Worm (Caenorhabditis elegans) whole organism, midembryonic: ENCODE data around the gene nspf-1.
"Not testable (repeated sequence)": the region's sequence is repeated elsewhere in the genome, so short reads cannot be mapped to it uniquely, and the experiment has no call there.

Experiments used
- T22C8.4 ChIP-seq: fragments of 200-800 bp; sonication (Bioruptor generic); IDR thresholded peaks from 2 replicates; pipeline ENCODE4 v1.3.6; 2022; ENCODE audit warnings: missing genetic modification characterization, missing compliant biosample characterization
- cog-1 ChIP-seq: sonication (generic microtip); optimal IDR thresholded peaks from 2 replicates; lab custom pipeline; 2016; ENCODE audit warnings: missing genetic modification characterization, missing compliant biosample characterization
- flt-1 ChIP-seq: fragments of 200-800 bp; sonication (Bioruptor generic); IDR thresholded peaks from 2 replicates; pipeline ENCODE4 v1.3.6; 2022; ENCODE audit warnings: missing genetic modification characterization, missing compliant biosample characterization
- klf-2 ChIP-seq: fragments of 200-800 bp; sonication (Bioruptor generic); conservative IDR thresholded peaks from 2 replicates; pipeline ENCODE4 v1.3.6; 2022; ENCODE audit warnings: missing genetic modification reagents, missing genetic modification characterization, missing compliant biosample characterization
- med-1 ChIP-seq: sonication (generic microtip); optimal IDR thresholded peaks from 2 replicates; lab custom pipeline; 2017; ENCODE audit warnings: missing genetic modification characterization, mild to moderate bottlenecking, missing compliant biosample characterization, antibody characterized with exemption, missing genetic modification reagents; ENCODE audit not compliant: insufficient read depth
- ref-1 ChIP-seq: fragments of 200-800 bp; sonication (Bioruptor generic); conservative IDR thresholded peaks from 2 replicates; pipeline ENCODE4 v1.3.6; 2022; ENCODE audit warnings: missing genetic modification reagents, missing genetic modification characterization, missing compliant biosample characterization
- tab-1 ChIP-seq: fragments of 200-800 bp; sonication (Bioruptor generic); IDR thresholded peaks from 2 replicates; pipeline ENCODE4 v1.3.6; 2022; ENCODE audit warnings: missing genetic modification characterization, missing compliant biosample characterization
- ztf-23 ChIP-seq: fragments of 200-800 bp; sonication (Bioruptor generic); IDR thresholded peaks from 2 replicates; pipeline ENCODE4 v1.3.6; 2022; ENCODE audit warnings: missing genetic modification reagents, missing genetic modification characterization, missing compliant biosample characterization
- ztf-29 ChIP-seq: fragments of 200-800 bp; sonication (Bioruptor generic); IDR thresholded peaks from 2 replicates; pipeline ENCODE4 v1.3.6; 2022; ENCODE audit warnings: missing genetic modification reagents, missing genetic modification characterization, missing compliant biosample characterization

The nspf-1 gene

DNA sequence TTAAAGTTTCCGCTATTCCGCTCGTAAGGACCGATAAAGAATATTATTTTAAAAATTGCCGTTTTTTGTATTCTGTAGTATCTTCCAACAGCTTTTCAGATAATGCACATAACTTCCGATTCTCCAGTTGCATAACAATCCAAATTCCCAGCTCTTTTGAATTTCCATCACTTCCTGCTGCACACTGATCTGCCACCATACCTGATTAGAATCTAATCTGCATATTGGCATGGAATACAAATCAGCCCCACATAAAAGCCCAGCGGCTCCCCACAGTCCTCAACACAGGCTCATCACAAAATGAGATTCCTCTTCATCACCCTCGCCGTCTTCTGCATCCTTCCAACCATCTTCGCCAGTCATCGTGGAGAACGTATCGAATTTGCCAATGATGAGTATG is 1.2 kb downstream of the nspf-1 start, which contains the start of gene nspf-2:
Gene nspf-2, plus strand, starts transcription at position 301 of the 400 bp plus-strand sequence.
- not testable (repeated sequence) for TF ChIP-seq klf-2, ref-1, med-1

- TF ChIP-seq ref-1 (no peak), med-1 (no peak), T22C8.4 (GFP tag; lab: Robert Waterston, UW) (no peak), ztf-23 (GFP tag; lab: Robert Waterston, UW) (no peak), tab-1 (GFP tag; lab: Robert Waterston, UW) (no peak), ztf-29 (GFP tag; lab: Robert Waterston, UW) (no peak), klf-2 (no peak)
These were observed 2.7 kb downstream of the nspf-1 start, which contains the start of gene nspf-3 for ce11 chrII:2690080-2690479. nspf-3 (minus strand) TSS chrII:2690180.

DNA sequence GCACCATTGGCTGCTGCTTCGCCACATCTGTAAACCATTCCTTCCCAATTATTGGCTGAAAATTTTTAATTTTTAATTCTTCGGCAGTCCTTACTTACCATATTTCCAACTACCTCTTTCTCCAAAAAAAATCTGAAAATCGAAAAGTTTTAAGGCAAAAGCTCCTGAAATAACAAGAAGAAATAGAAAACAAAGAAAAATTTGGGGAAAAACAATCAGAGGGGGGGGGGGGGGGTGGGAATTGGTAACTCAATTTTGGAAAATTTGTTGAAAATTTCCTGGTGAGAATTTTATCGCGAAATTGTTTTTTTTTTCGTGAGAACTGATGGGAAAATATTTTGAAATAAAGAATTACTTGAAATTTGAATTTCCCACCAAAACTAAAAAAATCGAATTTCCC is 5.1 kb downstream of the nspf-1 start, which contains the start of gene set-11:
Gene set-11, minus strand, starts transcription at position 101 of the 400 bp plus-strand sequence.
- TF ChIP-seq tab-1 (GFP tag; lab: Robert Waterston, UW) (no peak), med-1 (no peak), klf-2 (no peak), ztf-23 (GFP tag; lab: Robert Waterston, UW) (no peak), flt-1 (GFP tag; lab: Robert Waterston, UW) (no peak), cog-1 (tag; lab: Kevin White, UChicago) (no peak), ztf-29 (GFP tag; lab: Robert Waterston, UW) (no peak), ref-1 (no peak), T22C8.4 (GFP tag; lab: Robert Waterston, UW) (no peak)

DNA sequence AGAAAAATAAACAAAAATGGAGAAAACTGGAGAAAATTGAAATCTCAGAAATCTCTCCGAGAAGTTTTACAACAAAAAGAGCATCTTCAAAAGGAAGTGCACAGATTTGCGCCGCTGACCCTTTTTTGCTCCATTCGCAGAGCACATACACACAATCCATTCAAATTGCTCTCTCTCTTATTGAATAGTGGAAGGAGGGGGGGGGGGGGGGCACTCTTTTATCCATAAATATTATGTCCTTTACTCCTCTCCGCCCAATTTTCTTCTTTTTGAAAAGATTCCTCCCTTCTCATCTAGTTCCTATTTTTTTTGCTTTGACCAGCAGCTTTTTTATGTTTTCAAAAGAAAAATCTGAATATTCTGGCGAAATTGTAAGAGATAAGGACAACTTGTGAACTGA is 7.7 kb downstream of the nspf-1 start:
- TF ChIP-seq T22C8.4 (GFP tag; lab: Robert Waterston, UW) (no peak), flt-1 (GFP tag; lab: Robert Waterston, UW) (no peak), cog-1 (tag; lab: Kevin White, UChicago) (no peak), klf-2 (no peak), med-1 (no peak), ztf-29 (GFP tag; lab: Robert Waterston, UW) (no peak), ref-1 (no peak), tab-1 (GFP tag; lab: Robert Waterston, UW) (no peak), ztf-23 (GFP tag; lab: Robert Waterston, UW) (no peak)

ce11 chrII:2698378-2698777 is 11.0 kb downstream of the nspf-1 start, which contains the start of gene sri-62:
sri-62 (minus strand) TSS chrII:2698478.
- TF ChIP-seq ztf-23 (GFP tag; lab: Robert Waterston, UW): no peak
- TF ChIP-seq ztf-29 (GFP tag; lab: Robert Waterston, UW): no peak
- TF ChIP-seq T22C8.4 (GFP tag; lab: Robert Waterston, UW): no peak
- no peak for TF ChIP-seq flt-1 (GFP tag; lab: Robert Waterston, UW)
- TF ChIP-seq ref-1: no peak
- no peak for TF ChIP-seq cog-1 (tag; lab: Kevin White, UChicago)
- no peak for TF ChIP-seq klf-2
- TF ChIP-seq tab-1 (GFP tag; lab: Robert Waterston, UW): no peak
- no peak for TF ChIP-seq med-1

- TF ChIP-seq ztf-29 (GFP tag; lab: Robert Waterston, UW) (no peak), T22C8.4 (GFP tag; lab: Robert Waterston, UW) (no peak), ztf-23 (GFP tag; lab: Robert Waterston, UW) (no peak), klf-2 (no peak), cog-1 (tag; lab: Kevin White, UChicago) (no peak), ref-1 (no peak), flt-1 (GFP tag; lab: Robert Waterston, UW) (no peak), tab-1 (GFP tag; lab: Robert Waterston, UW) (no peak), med-1 (no peak)
These were observed 12.8 kb downstream of the nspf-1 start, which contains the start of gene sri-61 for ce11 chrII:2700229-2700628. sri-61 (minus strand) TSS chrII:2700329.

DNA sequence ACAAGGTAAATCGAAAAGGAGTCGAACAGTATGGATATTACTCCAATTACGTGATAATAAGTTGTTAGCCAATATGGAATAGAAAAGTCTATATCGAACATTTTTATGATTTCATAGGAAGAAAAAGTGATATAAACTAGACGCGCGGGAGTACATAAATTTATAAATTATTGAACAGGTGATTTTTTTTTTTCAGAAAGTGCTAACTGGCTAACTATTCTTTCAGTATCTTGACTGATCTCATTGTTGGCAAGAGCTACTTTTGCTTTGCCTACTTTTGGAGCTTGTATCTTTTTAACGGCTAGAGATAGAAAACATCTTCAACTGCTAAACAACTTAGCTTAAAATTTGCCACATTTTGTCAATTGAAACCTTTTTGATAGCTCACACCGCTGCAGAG is 15.3 kb downstream of the nspf-1 start, which contains the start of gene sri-60:
Gene sri-60, minus strand, starts transcription at position 101 of the 400 bp plus-strand sequence.
- TF ChIP-seq klf-2 (no peak), ztf-29 (GFP tag; lab: Robert Waterston, UW) (no peak), ztf-23 (GFP tag; lab: Robert Waterston, UW) (no peak), tab-1 (GFP tag; lab: Robert Waterston, UW) (no peak), T22C8.4 (GFP tag; lab: Robert Waterston, UW) (no peak), med-1 (no peak), ref-1 (no peak), flt-1 (GFP tag; lab: Robert Waterston, UW) (no peak), cog-1 (tag; lab: Kevin White, UChicago) (no peak)

ce11 chrII:2705200-2705599 is 17.8 kb downstream of the nspf-1 start, which contains the start of gene srh-128:
srh-128 (minus strand) TSS chrII:2705300.
- TF ChIP-seq ztf-29 (GFP tag; lab: Robert Waterston, UW): no peak
- no peak for TF ChIP-seq flt-1 (GFP tag; lab: Robert Waterston, UW)
- TF ChIP-seq tab-1 (GFP tag; lab: Robert Waterston, UW): no peak
- no peak for TF ChIP-seq klf-2

ce11 chrII:2707872-2708271 is 20.4 kb downstream of the nspf-1 start, which contains the start of gene Y47G7B.2:
Y47G7B.2 (minus strand) TSS chrII:2708014.
- TF ChIP-seq ztf-23 (GFP tag; lab: Robert Waterston, UW) (no peak), tab-1 (GFP tag; lab: Robert Waterston, UW) (no peak), ref-1 (no peak), cog-1 (tag; lab: Kevin White, UChicago) (no peak), ztf-29 (GFP tag; lab: Robert Waterston, UW) (no peak), klf-2 (no peak), med-1 (no peak), T22C8.4 (GFP tag; lab: Robert Waterston, UW) (no peak), flt-1 (GFP tag; lab: Robert Waterston, UW) (no peak)

DNA sequence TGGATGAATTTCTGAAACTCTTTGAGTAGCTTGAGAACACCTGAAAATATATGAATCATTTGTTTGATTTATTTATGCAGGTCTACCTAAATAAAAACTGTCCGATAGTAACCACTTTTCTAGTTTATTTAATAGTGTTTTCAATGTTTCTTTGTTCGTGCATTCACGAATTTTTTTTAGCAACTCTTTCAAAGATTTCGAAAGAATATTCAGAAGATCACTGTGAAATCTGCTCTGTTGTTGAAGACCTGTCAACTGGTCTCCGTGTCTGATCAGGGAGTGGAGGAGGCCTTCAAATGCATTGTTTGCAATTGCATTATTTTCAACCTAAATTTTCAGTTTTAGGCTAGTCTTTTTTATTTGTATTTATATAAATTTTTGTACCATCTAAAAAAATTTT is 22.5 kb downstream of the nspf-1 start, which contains the start of gene T05A8.1:
Gene T05A8.1, minus strand, starts transcription at position 101 of the 400 bp plus-strand sequence.
- no peak for TF ChIP-seq ztf-29 (GFP tag; lab: Robert Waterston, UW)
- TF ChIP-seq T22C8.4 (GFP tag; lab: Robert Waterston, UW): no peak
- no peak for TF ChIP-seq ztf-23 (GFP tag; lab: Robert Waterston, UW)
- no peak for TF ChIP-seq tab-1 (GFP tag; lab: Robert Waterston, UW)
- TF ChIP-seq klf-2: no peak
- no peak for TF ChIP-seq med-1
- no peak for TF ChIP-seq ref-1
- no peak for TF ChIP-seq flt-1 (GFP tag; lab: Robert Waterston, UW)
- no peak for TF ChIP-seq cog-1 (tag; lab: Kevin White, UChicago)
